Fruit fly (Drosophila melanogaster) whole organism, prepupa: ENCODE results near the gene CG9449.

Experiments
- Blimp-1 ChIP-seq: fragments of 200-800 bp; sonication (Bioruptor generic); optimal IDR thresholded peaks from 3 replicates; lab custom pipeline; 2017; ENCODE audit warnings: missing biosample characterization, missing genetic modification characterization, mild to moderate bottlenecking, moderate library complexity, missing genetic modification reagents
- CG10631 ChIP-seq: fragments of 200-800 bp; sonication (Bioruptor generic); optimal IDR thresholded peaks from 2 replicates; lab custom pipeline; 2016; ENCODE audit warnings: missing biosample characterization, missing genetic modification characterization
- CG10669 ChIP-seq: fragments of 200-800 bp; sonication (Bioruptor generic); optimal IDR thresholded peaks from 3 replicates; lab custom pipeline; 2018; ENCODE audit warnings: missing biosample characterization, mild to moderate bottlenecking, missing genetic modification characterization, moderate library complexity
- CG11294 ChIP-seq: fragments of 200-800 bp; sonication (Bioruptor generic); IDR thresholded peaks from 2 replicates; pipeline ENCODE4 v1.3.6; 2022; ENCODE audit warnings: missing biosample characterization, missing genetic modification characterization
- CG11902 ChIP-seq: fragments of 200-800 bp; sonication (Bioruptor generic); optimal IDR thresholded peaks from 3 replicates; lab custom pipeline; 2016; ENCODE audit warnings: missing biosample characterization, missing genetic modification characterization
- CG15336 ChIP-seq: fragments of 200-800 bp; sonication (Bioruptor generic); IDR thresholded peaks from 2 replicates; pipeline ENCODE4 v1.3.6; 2022; ENCODE audit warnings: missing biosample characterization, missing genetic modification characterization
- CG16779 ChIP-seq: fragments of 200-800 bp; sonication (Bioruptor generic); optimal IDR thresholded peaks from 3 replicates; lab custom pipeline; 2017; ENCODE audit warnings: missing biosample characterization, mild to moderate bottlenecking, missing genetic modification characterization
- CG3032 ChIP-seq: fragments of 200-800 bp; optimal IDR thresholded peaks from 2 replicates; lab custom pipeline; 2019; ENCODE audit warnings: missing biosample characterization, mild to moderate bottlenecking, missing genetic modification characterization, moderate library complexity
- CG31627 ChIP-seq: fragments of 200-800 bp; sonication (Bioruptor generic); optimal IDR thresholded peaks from 3 replicates; lab custom pipeline; 2016; ENCODE audit warnings: missing biosample characterization, missing genetic modification characterization
- CG32006 ChIP-seq: fragments of 200-800 bp; sonication (Bioruptor generic); optimal IDR thresholded peaks from 3 replicates; lab custom pipeline; 2017; ENCODE audit warnings: missing biosample characterization, mild to moderate bottlenecking, missing genetic modification characterization
- CG34406 ChIP-seq: fragments of 200-800 bp; sonication (Bioruptor generic); optimal IDR thresholded peaks from 3 replicates; lab custom pipeline; 2016; ENCODE audit warnings: missing biosample characterization, missing genetic modification characterization
- CG3919 ChIP-seq: fragments of 200-800 bp; sonication (Bioruptor generic); optimal IDR thresholded peaks from 3 replicates; lab custom pipeline; 2016; ENCODE audit warnings: missing biosample characterization, missing genetic modification characterization
- CG4318 ChIP-seq: fragments of 200-800 bp; sonication (Bioruptor generic); optimal IDR thresholded peaks from 3 replicates; lab custom pipeline; 2017; ENCODE audit warnings: missing biosample characterization, mild to moderate bottlenecking, missing genetic modification characterization
- CG6163 ChIP-seq: fragments of 200-800 bp; sonication (Bioruptor generic); IDR thresholded peaks from 3 replicates; pipeline ENCODE4 v1.3.6; 2022; ENCODE audit warnings: missing biosample characterization, missing genetic modification characterization
- CG6792 ChIP-seq: fragments of 200-800 bp; sonication (Bioruptor generic); optimal IDR thresholded peaks from 3 replicates; lab custom pipeline; 2016; ENCODE audit warnings: missing biosample characterization, missing genetic modification characterization
- CG6808 ChIP-seq: fragments of 200-800 bp; sonication (Bioruptor generic); optimal IDR thresholded peaks from 3 replicates; lab custom pipeline; 2017; ENCODE audit warnings: missing biosample characterization, missing genetic modification characterization, mild to moderate bottlenecking, moderate library complexity, missing genetic modification reagents
- CG7368 ChIP-seq: fragments of 200-800 bp; sonication (Bioruptor generic); optimal IDR thresholded peaks from 3 replicates; lab custom pipeline; 2016; ENCODE audit warnings: missing biosample characterization, missing genetic modification characterization
- CG8119 ChIP-seq: fragments of 200-800 bp; sonication (Bioruptor generic); IDR thresholded peaks from 3 replicates; pipeline ENCODE4 v1.3.6; 2022; ENCODE audit warnings: missing biosample characterization, missing genetic modification characterization
- CG8632 ChIP-seq: fragments of 200-800 bp; sonication (Bioruptor generic); optimal IDR thresholded peaks from 3 replicates; lab custom pipeline; 2016; ENCODE audit warnings: missing biosample characterization, missing genetic modification characterization
- Eip78C ChIP-seq: fragments of 200-800 bp; sonication (Bioruptor generic); peaks from one replicate; lab custom pipeline; 2016; ENCODE audit warnings: missing biosample characterization, missing genetic modification characterization
- Eip93F ChIP-seq: fragments of 200-800 bp; sonication (Bioruptor generic); optimal IDR thresholded peaks from 2 replicates; lab custom pipeline; 2016; ENCODE audit warnings: missing biosample characterization, mild to moderate bottlenecking, missing genetic modification characterization
- Ets21C ChIP-seq: fragments of 200-800 bp; sonication (Bioruptor generic); optimal IDR thresholded peaks from 3 replicates; lab custom pipeline; 2016; ENCODE audit warnings: missing biosample characterization, missing genetic modification characterization
- Ets96B ChIP-seq: fragments of 200-800 bp; optimal IDR thresholded peaks from 2 replicates; lab custom pipeline; 2019; ENCODE audit warnings: missing biosample characterization, mild to moderate bottlenecking, missing genetic modification characterization, moderate library complexity
- Hr38 ChIP-seq: sonication (Bioruptor generic); optimal IDR thresholded peaks from 2 replicates; lab custom pipeline; 2016; ENCODE audit warnings: missing biosample characterization, missing genetic modification characterization
- Hr39 ChIP-seq: fragments of 200-800 bp; sonication (Bioruptor generic); optimal IDR thresholded peaks from 2 replicates; lab custom pipeline; 2016; ENCODE audit warnings: missing biosample characterization, missing genetic modification characterization
- Hr4 ChIP-seq: fragments of 200-800 bp; sonication (Bioruptor generic); optimal IDR thresholded peaks from 3 replicates; lab custom pipeline; 2016; ENCODE audit warnings: missing biosample characterization, missing genetic modification characterization
- OdsH ChIP-seq: fragments of 200-800 bp; sonication (Bioruptor generic); optimal IDR thresholded peaks from 3 replicates; lab custom pipeline; 2016; ENCODE audit warnings: missing biosample characterization, missing genetic modification characterization
- Smox ChIP-seq: fragments of 200-800 bp; sonication (Bioruptor generic); optimal IDR thresholded peaks from 3 replicates; lab custom pipeline; 2016; ENCODE audit warnings: missing biosample characterization, missing genetic modification characterization
- Sox102F ChIP-seq: fragments of 200-800 bp; sonication (Bioruptor generic); optimal IDR thresholded peaks from 2 replicates; lab custom pipeline; 2016; ENCODE audit warnings: missing biosample characterization, mild to moderate bottlenecking, missing genetic modification characterization
- Sox14 ChIP-seq: fragments of 200-800 bp; sonication (Bioruptor generic); optimal IDR thresholded peaks from 3 replicates; lab custom pipeline; 2016; ENCODE audit warnings: missing biosample characterization, missing genetic modification characterization
- Sox15 ChIP-seq: fragments of 200-800 bp; sonication (Bioruptor generic); optimal IDR thresholded peaks from 3 replicates; lab custom pipeline; 2016; ENCODE audit warnings: missing biosample characterization, missing genetic modification characterization
- achi ChIP-seq: fragments of 200-800 bp; sonication (Bioruptor generic); optimal IDR thresholded peaks from 3 replicates; lab custom pipeline; 2016; ENCODE audit warnings: missing biosample characterization, missing genetic modification characterization
- acj6 ChIP-seq: fragments of 200-800 bp; sonication (Bioruptor generic); optimal IDR thresholded peaks from 3 replicates; lab custom pipeline; 2016; ENCODE audit warnings: missing biosample characterization, missing genetic modification characterization
- cyc ChIP-seq: fragments of 200-800 bp; sonication (Bioruptor generic); optimal IDR thresholded peaks from 3 replicates; lab custom pipeline; 2016; ENCODE audit warnings: missing biosample characterization, missing genetic modification characterization
- dac ChIP-seq: fragments of 200-800 bp; sonication (Bioruptor generic); optimal IDR thresholded peaks from 2 replicates; lab custom pipeline; 2017; ENCODE audit warnings: missing biosample characterization, mild to moderate bottlenecking, missing genetic modification characterization
- esn ChIP-seq: fragments of 200-800 bp; sonication (Bioruptor generic); optimal IDR thresholded peaks from 2 replicates; lab custom pipeline; 2016; ENCODE audit warnings: missing biosample characterization, mild to moderate bottlenecking, missing genetic modification characterization, moderate library complexity
- fd59A ChIP-seq: fragments of 200-800 bp; sonication (Bioruptor generic); optimal IDR thresholded peaks from 2 replicates; lab custom pipeline; 2017; ENCODE audit warnings: missing biosample characterization, mild to moderate bottlenecking, missing genetic modification characterization, missing genetic modification reagents
- fd85E ChIP-seq: fragments of 200-800 bp; sonication (Bioruptor generic); optimal IDR thresholded peaks from 3 replicates; lab custom pipeline; 2016; ENCODE audit warnings: missing biosample characterization, missing genetic modification characterization
- fkh ChIP-seq: fragments of 200-800 bp; sonication (Bioruptor generic); optimal IDR thresholded peaks from 3 replicates; lab custom pipeline; 2017; ENCODE audit warnings: missing biosample characterization, mild to moderate bottlenecking, missing genetic modification characterization, moderate library complexity
- net ChIP-seq: fragments of 200-800 bp; sonication (Bioruptor generic); optimal IDR thresholded peaks from 3 replicates; lab custom pipeline; 2016; ENCODE audit warnings: missing biosample characterization, missing genetic modification characterization
- pdm3 ChIP-seq: fragments of 200-800 bp; sonication (Bioruptor generic); optimal IDR thresholded peaks from 3 replicates; lab custom pipeline; 2016; ENCODE audit warnings: missing biosample characterization, missing genetic modification characterization
- salr ChIP-seq, 2 experiments: fragments of 200-800 bp; sonication (Bioruptor generic); optimal IDR thresholded peaks; 3 replicates each; lab custom pipeline; 2016 to 2018; ENCODE audit warnings: missing biosample characterization in 2 of 2, missing genetic modification characterization in 2 of 2, mild to moderate bottlenecking in 1 of 2
- spab ChIP-seq: fragments of 200-800 bp; sonication (Bioruptor generic); optimal IDR thresholded peaks from 2 replicates; lab custom pipeline; 2017; ENCODE audit warnings: missing biosample characterization, mild to moderate bottlenecking, missing genetic modification characterization, missing genetic modification reagents
- ss ChIP-seq, 2 experiments: fragments of 200-800 bp; sonication (Bioruptor generic); optimal IDR thresholded peaks; 2 replicates in 1 of 2; 3 replicates in 1 of 2; lab custom pipeline; 2017 to 2018; ENCODE audit warnings: mild to moderate bottlenecking in 2 of 2, missing biosample characterization in 2 of 2, missing genetic modification characterization in 2 of 2, moderate library complexity in 1 of 2
- svp ChIP-seq: fragments of 200-800 bp; sonication (Bioruptor generic); peaks from one replicate; lab custom pipeline; 2016; ENCODE audit warnings: missing biosample characterization, missing genetic modification characterization
- topi ChIP-seq: fragments of 200-800 bp; sonication (Bioruptor generic); optimal IDR thresholded peaks from 3 replicates; lab custom pipeline; 2016; ENCODE audit warnings: missing biosample characterization, missing genetic modification characterization
- vri ChIP-seq: fragments of 200-800 bp; sonication (Bioruptor generic); optimal IDR thresholded peaks from 3 replicates; lab custom pipeline; 2016; ENCODE audit warnings: missing biosample characterization, mild to moderate bottlenecking, missing genetic modification characterization

The CG9449 gene

DNA sequence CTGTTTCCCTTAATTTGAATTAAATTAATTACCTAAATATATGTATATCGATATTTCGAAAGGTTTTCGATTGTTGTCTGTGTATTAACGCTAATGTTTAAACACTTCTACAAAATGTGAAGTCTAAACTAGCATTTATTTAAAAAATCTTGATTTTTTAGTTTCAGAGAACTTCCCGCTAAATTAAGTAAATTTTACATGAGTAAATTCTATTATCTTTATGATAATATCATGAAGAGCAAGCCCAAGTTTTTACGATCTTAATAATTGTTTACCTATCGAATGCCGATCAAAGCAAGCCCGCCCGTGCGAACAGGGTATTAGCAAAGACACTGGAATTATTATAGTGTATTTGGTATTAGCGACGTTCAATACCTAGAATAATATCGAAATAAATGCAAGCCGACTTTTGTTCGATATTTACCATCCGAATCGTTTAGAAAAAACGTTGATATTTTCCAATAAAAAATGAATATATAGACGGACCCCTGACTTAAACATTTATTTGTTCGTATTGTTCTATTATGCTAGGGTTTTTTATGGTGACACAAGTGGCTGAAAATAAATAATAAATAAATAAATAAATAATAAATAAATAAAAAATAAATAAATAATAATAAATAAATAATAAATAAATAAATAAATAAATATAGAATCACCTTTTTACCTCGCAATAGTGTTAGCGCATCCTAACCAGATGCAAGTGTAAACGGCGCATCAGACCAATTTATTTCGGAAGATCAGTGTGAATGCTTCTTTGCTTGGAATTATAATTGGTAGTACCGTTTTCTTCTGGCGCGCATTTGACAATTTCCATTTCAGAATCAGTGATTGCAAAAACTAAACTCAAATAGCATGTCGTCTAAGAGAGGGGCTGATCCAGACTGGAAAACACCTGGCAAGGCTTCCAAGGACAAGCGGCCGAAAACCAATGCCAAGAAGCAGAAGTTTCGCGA, 50.9 kb downstream of the CG9449 start, which contains the start of the genes CG33062 and Chd3:
CG33062 (minus strand) TSS at position 51 of the 956 bp plus-strand sequence.
Chd3 (plus strand) TSS at position 780 of the 956 bp plus-strand sequence.
- TF ChIP-seq achi (GFP tag; lab: Kevin White, UChicago) (no peak), Ets96B (tag; lab: Kevin White, UChicago) (no peak), Hr39 (GFP tag; lab: Kevin White, UChicago) (peak; percentile 20), CG8119 (GFP tag; lab: Robert Waterston, UW) (no peak), Eip78C (GFP tag; lab: Kevin White, UChicago) (peak; percentile 37), Sox15 (GFP tag; lab: Kevin White, UChicago) (peak; percentile 8), CG8632 (GFP tag; lab: Kevin White, UChicago) (no peak), CG16779 (tag; lab: Kevin White, UChicago) (no peak), Hr4 (GFP tag; lab: Kevin White, UChicago) (no peak), CG11294 (GFP tag; lab: Robert Waterston, UW) (no peak), Ets21C (GFP tag; lab: Kevin White, UChicago) (no peak), pdm3 (GFP tag; lab: Kevin White, UChicago) (no peak), CG6792 (GFP tag; lab: Kevin White, UChicago) (no peak), CG11902 (no peak), topi (GFP tag; lab: Kevin White, UChicago) (no peak), vri (no peak), fkh (peak; percentile 45), CG6163 (0 out of 3 replicates have a peak, but pooled peaks have one; percentile 9), spab (no peak), CG32006 (GFP tag; lab: Kevin White, UChicago) (peak; percentile 44), Hr38 (GFP tag; lab: Kevin White, UChicago) (no peak), acj6 (GFP tag; lab: Kevin White, UChicago) (peak; percentile 6), CG7368 (GFP tag; lab: Kevin White, UChicago) (no peak), net (GFP tag; lab: Kevin White, UChicago) (no peak), ss (GFP tag; optimal IDR thresholded peaks at IDR 0.05; lab: Kevin White, UChicago) (no peak), CG10631 (GFP tag; lab: Kevin White, UChicago) (peak; percentile 37), salr (GFP tag; optimal IDR thresholded peaks at IDR 0.05; lab: Kevin White, UChicago) (no peak), Blimp-1 (GFP tag; lab: Kevin White, UChicago) (no peak), fd85E (no peak), dac (GFP tag; lab: Kevin White, UChicago) (no peak), OdsH (peak; percentile 10), fd59A (no peak), CG3919 (no peak), svp (GFP tag; lab: Kevin White, UChicago) (peak; percentile 42)
- TF ChIP-seq, all 60 proteins: peak for 10

- TF ChIP-seq topi (GFP tag; lab: Kevin White, UChicago), result peak; percentile 17
- no peak for TF ChIP-seq fd59A
- TF ChIP-seq net (GFP tag; lab: Kevin White, UChicago), result no peak
- no peak for TF ChIP-seq Blimp-1 (GFP tag; lab: Kevin White, UChicago)
- TF ChIP-seq esn (GFP tag; lab: Kevin White, UChicago), result no peak
- TF ChIP-seq CG10669 (GFP tag; lab: Kevin White, UChicago), result peak; percentile 28
- TF ChIP-seq CG31627 (GFP tag; lab: Kevin White, UChicago), result peak; percentile 46
- TF ChIP-seq Eip93F (GFP tag; lab: Kevin White, UChicago), result no peak
- peak; percentile 22 for TF ChIP-seq achi (GFP tag; lab: Kevin White, UChicago)
- TF ChIP-seq Smox (GFP tag; lab: Kevin White, UChicago), result no peak
- TF ChIP-seq spab, result no peak
- TF ChIP-seq CG6808 (GFP tag; lab: Kevin White, UChicago), result no peak
- no peak for TF ChIP-seq CG15336
- peak; percentile 59 for TF ChIP-seq svp (GFP tag; lab: Kevin White, UChicago)
- no peak for TF ChIP-seq ss (GFP tag; optimal IDR thresholded peaks at IDR 0.05; lab: Kevin White, UChicago)
- no peak for TF ChIP-seq Hr38 (GFP tag; lab: Kevin White, UChicago)
- peak; percentile 15 for TF ChIP-seq Sox15 (GFP tag; lab: Kevin White, UChicago)
- TF ChIP-seq CG4318 (GFP tag; lab: Kevin White, UChicago), result no peak
- TF ChIP-seq CG16779 (tag; lab: Kevin White, UChicago), result no peak
- peak; percentile 46 for TF ChIP-seq cyc (GFP tag; lab: Kevin White, UChicago)
- TF ChIP-seq CG34406, result no peak
- TF ChIP-seq CG3032, result no peak
- TF ChIP-seq vri, result no peak
- no peak for TF ChIP-seq CG8632 (GFP tag; lab: Kevin White, UChicago)
- TF ChIP-seq Sox102F (GFP tag; lab: Kevin White, UChicago), result peak; percentile 4
- TF ChIP-seq CG6163, result 0 out of 3 replicates have a peak, but pooled peaks have one; percentile 28
- peak; percentile 28 for TF ChIP-seq Sox14 (GFP tag; lab: Kevin White, UChicago)
Measured at dm6 chr3L:19444092-19444491, 53.4 kb downstream of the CG9449 start.
